Worm (Caenorhabditis elegans) whole organism, L3 larva: ENCODE measurements around the gene oxi-1.

Experiments used
- R02D3.7 ChIP-seq: fragments of 150-350 bp; optimal IDR thresholded peaks from 2 replicates; lab custom pipeline; 2014; ENCODE audit warnings: missing biosample characterization, missing genetic modification characterization
- ZK546.5 ChIP-seq: sonication (generic microtip); optimal IDR thresholded peaks from 2 replicates; lab custom pipeline; 2017; ENCODE audit warnings: missing biosample characterization, missing genetic modification characterization
- aly-2 ChIP-seq: fragments of 150-350 bp; optimal IDR thresholded peaks from 2 replicates; lab custom pipeline; 2014; ENCODE audit warnings: missing biosample characterization, missing genetic modification characterization
- ama-1 ChIP-seq: fragments of 150-350 bp; optimal IDR thresholded peaks from 2 replicates; lab custom pipeline; 2018
- ceh-16 ChIP-seq: sonication (generic microtip); optimal IDR thresholded peaks from 2 replicates; lab custom pipeline; 2017; ENCODE audit warnings: missing biosample characterization, missing genetic modification characterization
- ceh-28 ChIP-seq: fragments of 150-350 bp; optimal IDR thresholded peaks from 2 replicates; lab custom pipeline; 2014; ENCODE audit warnings: missing biosample characterization, missing genetic modification reagents, missing genetic modification characterization
- ceh-82 ChIP-seq: fragments of 150-350 bp; optimal IDR thresholded peaks from 2 replicates; lab custom pipeline; 2014; ENCODE audit warnings: missing biosample characterization, missing genetic modification characterization
- ceh-9 ChIP-seq: sonication (generic microtip); optimal IDR thresholded peaks from 2 replicates; lab custom pipeline; 2018; ENCODE audit warnings: missing biosample characterization, missing genetic modification characterization
- egl-27 ChIP-seq: sonication (generic microtip); optimal IDR thresholded peaks from 4 replicates; lab custom pipeline; 2017; ENCODE audit warnings: missing biosample characterization, missing genetic modification reagents, missing genetic modification characterization
- egl-5 ChIP-seq: fragments of 150-350 bp; optimal IDR thresholded peaks from 2 replicates; lab custom pipeline; 2017; ENCODE audit warnings: missing biosample characterization, missing genetic modification reagents, missing genetic modification characterization, inconsistent platforms
- elt-1 ChIP-seq: fragments of 150-350 bp; optimal IDR thresholded peaks from 2 replicates; lab custom pipeline; 2014; ENCODE audit warnings: missing biosample characterization, missing genetic modification characterization
- elt-2 ChIP-seq: sonication (generic microtip); optimal IDR thresholded peaks from 2 replicates; lab custom pipeline; 2016; ENCODE audit warnings: missing genetic modification reagents, mild to moderate bottlenecking, missing genetic modification characterization, missing compliant biosample characterization
- elt-3 ChIP-seq, 3 experiments: fragments of 150-350 bp in 1 of 3; sonication (generic microtip) in 2 of 3; optimal IDR thresholded peaks; 2 replicates in 2 of 3; 4 replicates in 1 of 3; lab custom pipeline; 2014 to 2017; ENCODE audit warnings: missing biosample characterization in 3 of 3, missing genetic modification characterization in 3 of 3
- eor-1 ChIP-seq, 2 experiments: fragments of 150-350 bp; optimal IDR thresholded peaks; 2 replicates each; lab custom pipeline; 2014 to 2018; ENCODE audit warnings: missing biosample characterization in 2 of 2, missing genetic modification characterization in 2 of 2
- fkh-10 ChIP-seq: sonication (generic microtip); optimal IDR thresholded peaks from 2 replicates; lab custom pipeline; 2017; ENCODE audit warnings: missing biosample characterization, missing genetic modification reagents, missing genetic modification characterization
- fkh-2 ChIP-seq: fragments of 150-350 bp; optimal IDR thresholded peaks from 2 replicates; lab custom pipeline; 2014; ENCODE audit warnings: missing biosample characterization, missing genetic modification reagents, missing genetic modification characterization
- fos-1 ChIP-seq: fragments of 150-350 bp; optimal IDR thresholded peaks from 2 replicates; lab custom pipeline; 2014; ENCODE audit warnings: missing biosample characterization, missing genetic modification characterization
- hmg-11 ChIP-seq: sonication (generic microtip); optimal IDR thresholded peaks from 2 replicates; lab custom pipeline; 2016; ENCODE audit warnings: missing genetic modification characterization, missing compliant biosample characterization
- jun-1 ChIP-seq: fragments of 150-350 bp; optimal IDR thresholded peaks from 2 replicates; lab custom pipeline; 2014; ENCODE audit warnings: missing biosample characterization, missing genetic modification reagents, missing genetic modification characterization
- lin-15B ChIP-seq: fragments of 150-350 bp; optimal IDR thresholded peaks from 2 replicates; lab custom pipeline; 2014; ENCODE audit warnings: missing biosample characterization, missing genetic modification characterization
- lin-39 ChIP-seq: fragments of 150-350 bp; optimal IDR thresholded peaks from 2 replicates; lab custom pipeline; 2018; ENCODE audit warnings: missing biosample characterization, missing genetic modification reagents, missing genetic modification characterization
- lsy-12 ChIP-seq: sonication (generic microtip); optimal IDR thresholded peaks from 2 replicates; lab custom pipeline; 2016; ENCODE audit warnings: mild to moderate bottlenecking, missing genetic modification characterization, missing compliant biosample characterization
- mdl-1 ChIP-seq: fragments of 150-350 bp; optimal IDR thresholded peaks from 2 replicates; lab custom pipeline; 2014; ENCODE audit warnings: missing biosample characterization, missing genetic modification characterization
- mml-1 ChIP-seq: fragments of 150-350 bp; sonication (generic microtip); optimal IDR thresholded peaks from 3 replicates; lab custom pipeline; 2014; ENCODE audit warnings: missing biosample characterization, missing genetic modification characterization
- nfya-1 ChIP-seq: sonication (generic microtip); optimal IDR thresholded peaks from 2 replicates; lab custom pipeline; 2017; ENCODE audit warnings: missing genetic modification characterization, mild to moderate bottlenecking, missing compliant biosample characterization, antibody characterized with exemption, moderate library complexity; ENCODE audit not compliant: insufficient read depth
- nhr-11 ChIP-seq: fragments of 150-350 bp; optimal IDR thresholded peaks from 2 replicates; lab custom pipeline; 2014; ENCODE audit warnings: missing biosample characterization, missing genetic modification characterization
- nhr-23 ChIP-seq: fragments of 150-350 bp; optimal IDR thresholded peaks from 2 replicates; lab custom pipeline; 2014; ENCODE audit warnings: missing biosample characterization, missing genetic modification reagents, missing genetic modification characterization
- nhr-25 ChIP-seq: sonication (generic microtip); optimal IDR thresholded peaks from 2 replicates; lab custom pipeline; 2017; ENCODE audit warnings: missing biosample characterization, missing genetic modification characterization
- nhr-67 ChIP-seq: fragments of 150-350 bp; optimal IDR thresholded peaks from 2 replicates; lab custom pipeline; 2014; ENCODE audit warnings: missing biosample characterization, missing genetic modification characterization
- nhr-76 ChIP-seq: fragments of 150-350 bp; sonication (generic microtip); optimal IDR thresholded peaks from 5 replicates; lab custom pipeline; 2014; ENCODE audit warnings: missing biosample characterization, missing genetic modification characterization
- nhr-77 ChIP-seq: fragments of 150-350 bp; optimal IDR thresholded peaks from 2 replicates; lab custom pipeline; 2014; ENCODE audit warnings: missing biosample characterization, missing genetic modification characterization
- pha-4 ChIP-seq: fragments of 150-350 bp; optimal IDR thresholded peaks from 2 replicates; lab custom pipeline; 2014; ENCODE audit warnings: missing biosample characterization, missing genetic modification reagents, missing genetic modification characterization
- pqm-1 ChIP-seq: fragments of 150-350 bp; optimal IDR thresholded peaks from 2 replicates; lab custom pipeline; 2017; ENCODE audit warnings: missing biosample characterization, missing genetic modification characterization, inconsistent platforms
- sea-2 ChIP-seq: fragments of 150-350 bp; sonication (generic microtip); optimal IDR thresholded peaks from 4 replicates; lab custom pipeline; 2014; ENCODE audit warnings: missing biosample characterization, missing genetic modification reagents, missing genetic modification characterization
- snpc-4 ChIP-seq: fragments of 150-350 bp; optimal IDR thresholded peaks from 2 replicates; lab custom pipeline; 2014; ENCODE audit warnings: missing biosample characterization, missing genetic modification characterization
- unc-39 ChIP-seq: sonication (generic microtip); optimal IDR thresholded peaks from 4 replicates; lab custom pipeline; 2017; ENCODE audit warnings: missing biosample characterization, missing genetic modification characterization
- unc-62 ChIP-seq: fragments of 150-350 bp; sonication (generic microtip); optimal IDR thresholded peaks from 4 replicates; lab custom pipeline; 2014; ENCODE audit warnings: missing biosample characterization, missing genetic modification reagents, missing genetic modification characterization
- zag-1 ChIP-seq: fragments of 150-350 bp; optimal IDR thresholded peaks from 2 replicates; lab custom pipeline; 2014; ENCODE audit warnings: missing biosample characterization, missing genetic modification characterization
- ztf-11 ChIP-seq: fragments of 150-350 bp; optimal IDR thresholded peaks from 2 replicates; lab custom pipeline; 2014; ENCODE audit warnings: missing biosample characterization, missing genetic modification characterization
- ztf-4 ChIP-seq: fragments of 150-350 bp; optimal IDR thresholded peaks from 2 replicates; lab custom pipeline; 2014; ENCODE audit warnings: missing biosample characterization, missing genetic modification characterization

oxi-1 gene

ce11 chrIII:10894220-10894619 lies 36.1 kb downstream of the oxi-1 start, which contains the start of gene fbxb-87:
Gene fbxb-87, plus strand, starts transcription at chrIII:10894520.
- TF ChIP-seq ZK546.5: no peak
- no peak for TF ChIP-seq snpc-4 (tag; lab: Kevin White, UChicago)
- no peak for TF ChIP-seq fkh-2 (tag; lab: Kevin White, UChicago)
- TF ChIP-seq mdl-1: no peak
- no peak for TF ChIP-seq nhr-25
- TF ChIP-seq unc-62 (GFP tag; lab: Kevin White, UChicago): no peak
- no peak for TF ChIP-seq nhr-76 (tag; lab: Kevin White, UChicago)
- no peak for TF ChIP-seq aly-2 (tag; lab: Kevin White, UChicago)
- TF ChIP-seq nhr-11 (tag; lab: Kevin White, UChicago): no peak
- TF ChIP-seq fkh-10 (GFP tag; lab: Kevin White, UChicago): no peak
- no peak for TF ChIP-seq unc-39 (tag; lab: Kevin White, UChicago)
- no peak for TF ChIP-seq ceh-9
- TF ChIP-seq pha-4: no peak
- TF ChIP-seq elt-3 (tag; optimal IDR thresholded peaks at IDR 0.05; lab: Kevin White, UChicago): no peak
- TF ChIP-seq ama-1 (lab: Kevin White, UChicago): no peak
- TF ChIP-seq sea-2 (GFP tag; lab: Kevin White, UChicago): no peak
- TF ChIP-seq nhr-77 (tag; lab: Kevin White, UChicago): no peak
- TF ChIP-seq, all 47 proteins: peak for 0

DNA sequence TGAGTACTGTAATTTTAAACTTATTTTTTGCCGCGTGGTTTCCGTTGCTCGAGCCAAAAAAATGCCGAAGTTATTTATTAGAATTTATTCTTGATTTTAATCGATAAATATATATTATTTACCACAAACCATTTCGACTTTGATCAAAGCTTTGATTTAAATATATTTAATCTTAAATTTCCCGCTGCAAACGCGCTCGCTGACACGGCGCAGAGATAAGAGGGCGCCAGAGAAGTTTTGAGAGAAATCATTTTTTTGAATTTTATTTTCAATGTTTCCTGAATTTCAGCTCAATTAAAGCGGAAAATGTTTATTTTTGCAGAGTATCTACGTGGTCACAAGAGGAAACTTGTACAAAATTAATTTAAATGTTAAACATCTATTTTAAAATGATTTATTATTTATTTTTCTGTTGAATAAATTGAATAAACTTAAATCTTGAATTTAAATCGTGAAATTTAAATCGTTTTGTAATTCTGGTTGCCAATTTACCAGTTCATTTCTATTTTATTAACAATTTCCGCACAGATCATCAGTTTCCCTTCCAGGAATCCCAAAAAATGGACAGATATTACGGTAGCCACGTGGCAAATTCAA lies 37.8 kb downstream of the oxi-1 start, which contains the start of gene com-1:
Gene com-1, plus strand, starts transcription at position 547 of the 597 bp plus-strand sequence.
- TF ChIP-seq unc-62 (GFP tag; lab: Kevin White, UChicago) (no peak), nhr-25 (no peak), nhr-67 (tag; lab: Kevin White, UChicago) (no peak), snpc-4 (tag; lab: Kevin White, UChicago) (peak; percentile 26), nhr-76 (tag; lab: Kevin White, UChicago) (no peak), jun-1 (tag; lab: Kevin White, UChicago) (no peak), eor-1 (tag; optimal IDR thresholded peaks at IDR 0.05; lab: Kevin White, UChicago) (no peak), pha-4 (peak; percentile 70), zag-1 (tag; lab: Kevin White, UChicago) (no peak), egl-27 (tag; lab: Kevin White, UChicago) (no peak), egl-5 (no peak), ama-1 (lab: Kevin White, UChicago) (no peak), pqm-1 (tag; lab: Kevin White, UChicago) (no peak), nhr-77 (tag; lab: Kevin White, UChicago) (no peak), ZK546.5 (no peak), sea-2 (GFP tag; lab: Kevin White, UChicago) (no peak), ceh-16 (no peak), lin-15B (peak; percentile 83), unc-39 (tag; lab: Kevin White, UChicago) (no peak), ztf-11 (no peak), fos-1 (tag; lab: Kevin White, UChicago) (no peak), lin-39 (tag; lab: Kevin White, UChicago) (no peak), nhr-23 (tag; lab: Kevin White, UChicago) (peak; percentile 42), fkh-2 (tag; lab: Kevin White, UChicago) (no peak), elt-2 (no peak), aly-2 (tag; lab: Kevin White, UChicago) (no peak), ceh-28 (tag; lab: Kevin White, UChicago) (no peak), lsy-12 (no peak), ztf-4 (tag; lab: Kevin White, UChicago) (no peak), R02D3.7 (tag; lab: Kevin White, UChicago) (no peak), mdl-1 (no peak), nfya-1 (tag; lab: Kevin White, UChicago) (peak; percentile 54), hmg-11 (tag; lab: Kevin White, UChicago) (peak; percentile 41), mml-1 (tag; lab: Kevin White, UChicago) (no peak), ceh-9 (no peak), ceh-82 (tag; lab: Kevin White, UChicago) (no peak), elt-1 (tag; lab: Kevin White, UChicago) (no peak), nhr-11 (tag; lab: Kevin White, UChicago) (no peak), elt-3 (tag; optimal IDR thresholded peaks at IDR 0.05; lab: Kevin White, UChicago) (no peak), fkh-10 (GFP tag; lab: Kevin White, UChicago) (no peak)
